Fruit fly (Drosophila melanogaster) whole organism, embryonic: Measurements from ENCODE around the gene CG11668.

Experiments
- Asciz ChIP-seq: fragments of 200-800 bp; sonication (Bioruptor generic); optimal IDR thresholded peaks from 2 replicates; lab custom pipeline; 2017; ENCODE audit warnings: missing biosample characterization, mild to moderate bottlenecking, missing genetic modification characterization, missing genetic modification reagents
- B-H2 ChIP-seq: fragments of 200-800 bp; sonication (Bioruptor generic); optimal IDR thresholded peaks from 2 replicates; lab custom pipeline; 2018; ENCODE audit warnings: missing biosample characterization, mild to moderate bottlenecking, missing genetic modification characterization
- BtbVII ChIP-seq: fragments of 200-800 bp; sonication (Bioruptor generic); optimal IDR thresholded peaks from 3 replicates; lab custom pipeline; 2017; ENCODE audit warnings: missing biosample characterization, mild to moderate bottlenecking, missing genetic modification characterization
- CG10267 ChIP-seq: fragments of 200-800 bp; sonication (Bioruptor generic); optimal IDR thresholded peaks from 2 replicates; lab custom pipeline; 2018; ENCODE audit warnings: missing biosample characterization, mild to moderate bottlenecking, missing genetic modification characterization, moderate library complexity
- CG11504 ChIP-seq: fragments of 200-800 bp; sonication (Bioruptor generic); optimal IDR thresholded peaks from 3 replicates; lab custom pipeline; 2019; ENCODE audit warnings: missing biosample characterization, mild to moderate bottlenecking, missing genetic modification characterization, moderate library complexity
- CG12104 ChIP-seq: fragments of 200-800 bp; sonication (Bioruptor generic); optimal IDR thresholded peaks from 3 replicates; lab custom pipeline; 2016; ENCODE audit warnings: missing biosample characterization, missing genetic modification characterization
- CG12155 ChIP-seq: fragments of 200-800 bp; sonication (Bioruptor generic); optimal IDR thresholded peaks from 3 replicates; lab custom pipeline; 2016; ENCODE audit warnings: missing biosample characterization, missing genetic modification characterization
- CG13296 ChIP-seq: fragments of 200-800 bp; sonication (Bioruptor generic); optimal IDR thresholded peaks from 3 replicates; lab custom pipeline; 2018; ENCODE audit warnings: missing biosample characterization, mild to moderate bottlenecking, missing genetic modification characterization
- CG15011 ChIP-seq: fragments of 200-800 bp; sonication (Bioruptor generic); optimal IDR thresholded peaks from 3 replicates; lab custom pipeline; 2018; ENCODE audit warnings: missing biosample characterization, mild to moderate bottlenecking, missing genetic modification characterization
- CG1647 ChIP-seq: fragments of 200-800 bp; sonication (Bioruptor generic); optimal IDR thresholded peaks from 3 replicates; lab custom pipeline; 2016; ENCODE audit warnings: missing biosample characterization, missing genetic modification characterization
- CG18011 ChIP-seq: fragments of 200-800 bp; sonication (Bioruptor generic); optimal IDR thresholded peaks from 2 replicates; lab custom pipeline; 2017; ENCODE audit warnings: missing biosample characterization, missing genetic modification characterization, mild to moderate bottlenecking, moderate library complexity, missing genotype
- CG2199 ChIP-seq: fragments of 200-800 bp; sonication (Bioruptor generic); IDR thresholded peaks from 3 replicates; pipeline ENCODE4 v1.3.6; 2022; ENCODE audit warnings: missing biosample characterization, missing genetic modification characterization
- CG7745 ChIP-seq: fragments of 200-800 bp; sonication (Bioruptor generic); optimal IDR thresholded peaks from 2 replicates; lab custom pipeline; 2018; ENCODE audit warnings: missing biosample characterization, mild to moderate bottlenecking, missing genetic modification characterization, moderate library complexity
- CG7963 ChIP-seq: fragments of 200-800 bp; sonication (Bioruptor generic); IDR thresholded peaks from 3 replicates; pipeline ENCODE4 v1.3.6; 2022; ENCODE audit warnings: missing biosample characterization, missing genetic modification characterization; ENCODE audit not compliant: partially characterized antibody
- D19A ChIP-seq: fragments of 200-800 bp; optimal IDR thresholded peaks from 3 replicates; lab custom pipeline; 2019; ENCODE audit warnings: missing biosample characterization, mild to moderate bottlenecking, missing genetic modification characterization, moderate library complexity
- Doc3 ChIP-seq: fragments of 200-800 bp; sonication (Bioruptor generic); IDR thresholded peaks from 3 replicates; pipeline ENCODE4 v1.3.6; 2022; ENCODE audit warnings: missing biosample characterization, missing genetic modification characterization; ENCODE audit not compliant: partially characterized antibody
- Eip74EF ChIP-seq, 2 experiments: fragments of 200-800 bp in 1 of 2; fragments of >200 bp in 1 of 2; sonication (Bioruptor generic) in 1 of 2; optimal IDR thresholded peaks; 2 replicates each; lab custom pipeline; 2017 to 2019; ENCODE audit warnings: missing biosample characterization in 2 of 2, missing genetic modification characterization in 2 of 2, mild to moderate bottlenecking in 1 of 2, moderate library complexity in 1 of 2
- Hand ChIP-seq: fragments of 200-800 bp; sonication (Bioruptor generic); optimal IDR thresholded peaks from 2 replicates; lab custom pipeline; 2017; ENCODE audit warnings: mild to moderate bottlenecking, missing biosample characterization, missing genetic modification reagents, missing genetic modification characterization
- HmgD ChIP-seq: fragments of 200-800 bp; sonication (Bioruptor generic); optimal IDR thresholded peaks from 3 replicates; lab custom pipeline; 2016; ENCODE audit warnings: missing biosample characterization, missing genetic modification characterization
- Myb ChIP-seq: fragments of 200-800 bp; sonication (Bioruptor generic); optimal IDR thresholded peaks from 2 replicates; lab custom pipeline; 2016; ENCODE audit warnings: missing biosample characterization, missing genetic modification characterization
- Oaz ChIP-seq: fragments of 200-800 bp; sonication (Bioruptor generic); IDR thresholded peaks from 2 replicates; pipeline ENCODE4 v1.3.6; 2022; ENCODE audit warnings: missing biosample characterization, missing genetic modification characterization
- Poxn ChIP-seq: fragments of 200-800 bp; sonication (Bioruptor generic); IDR thresholded peaks from 2 replicates; pipeline ENCODE4 v1.3.6; 2022; ENCODE audit warnings: missing biosample characterization, missing genetic modification characterization
- Ravus ChIP-seq: fragments of 200-800 bp; sonication (Bioruptor generic); IDR thresholded peaks from 2 replicates; pipeline ENCODE4 v1.3.6; 2022; ENCODE audit warnings: missing biosample characterization, missing genetic modification characterization
- Spps ChIP-seq: fragments of 200-800 bp; sonication (Bioruptor generic); optimal IDR thresholded peaks from 2 replicates; lab custom pipeline; 2018; ENCODE audit warnings: missing biosample characterization, mild to moderate bottlenecking, missing genetic modification characterization
- Stat92E ChIP-seq, 3 experiments: fragments of >200 bp in 2 of 3; fragments of 200-800 bp in 1 of 3; sonication (Bioruptor generic) in 1 of 3; optimal IDR thresholded peaks; 2 replicates each; lab custom pipeline; 2017 to 2019; ENCODE audit warnings: missing biosample characterization in 3 of 3, missing genetic modification characterization in 3 of 3, mild to moderate bottlenecking in 1 of 3, moderate library complexity in 1 of 3
- abd-A ChIP-seq: fragments of 200-800 bp; sonication (Bioruptor generic); optimal IDR thresholded peaks from 3 replicates; lab custom pipeline; 2019; ENCODE audit warnings: missing biosample characterization, mild to moderate bottlenecking, missing genetic modification characterization, moderate library complexity
- ac ChIP-seq: fragments of 200-800 bp; sonication (Bioruptor generic); optimal IDR thresholded peaks from 3 replicates; lab custom pipeline; 2017; ENCODE audit warnings: missing biosample characterization, mild to moderate bottlenecking, missing genetic modification characterization
- ato ChIP-seq: fragments of 200-800 bp; sonication (Bioruptor generic); IDR thresholded peaks from 2 replicates; pipeline ENCODE4 v1.3.6; 2022; ENCODE audit warnings: missing biosample characterization, missing genetic modification characterization; ENCODE audit not compliant: partially characterized antibody
- bab2 ChIP-seq: fragments of 200-800 bp; sonication (Bioruptor generic); optimal IDR thresholded peaks from 2 replicates; lab custom pipeline; 2016; ENCODE audit warnings: missing biosample characterization, missing genetic modification characterization
- cad ChIP-seq: fragments of >200 bp; optimal IDR thresholded peaks from 2 replicates; lab custom pipeline; 2017; ENCODE audit warnings: missing biosample characterization, missing genetic modification characterization
- cas ChIP-seq: fragments of 200-800 bp; sonication (Bioruptor generic); IDR thresholded peaks from 2 replicates; pipeline ENCODE4 v1.3.6; 2022; ENCODE audit warnings: missing biosample characterization, missing genetic modification characterization
- cato ChIP-seq: fragments of 200-800 bp; sonication (Bioruptor generic); optimal IDR thresholded peaks from 2 replicates; lab custom pipeline; 2016; ENCODE audit warnings: missing biosample characterization, missing genetic modification characterization, borderline replicate concordance
- disco-r ChIP-seq: fragments of 200-800 bp; sonication (Bioruptor generic); optimal IDR thresholded peaks from 2 replicates; lab custom pipeline; 2016; ENCODE audit warnings: missing biosample characterization, missing genetic modification characterization
- eve ChIP-seq, 2 experiments: fragments of >200 bp; optimal IDR thresholded peaks; 2 replicates each; lab custom pipeline; 2017; ENCODE audit warnings: missing biosample characterization in 2 of 2, missing genetic modification characterization in 2 of 2
- fd64A ChIP-seq: fragments of 200-800 bp; sonication (Bioruptor generic); optimal IDR thresholded peaks from 3 replicates; lab custom pipeline; 2018; ENCODE audit warnings: missing biosample characterization, mild to moderate bottlenecking, missing genetic modification characterization
- fru ChIP-seq: fragments of >200 bp; optimal IDR thresholded peaks from 2 replicates; lab custom pipeline; 2017
- her ChIP-seq: fragments of 200-800 bp; sonication (Bioruptor generic); optimal IDR thresholded peaks from 2 replicates; lab custom pipeline; 2016; ENCODE audit warnings: missing biosample characterization, missing genetic modification characterization
- jumu ChIP-seq: fragments of 200-800 bp; sonication (Bioruptor generic); optimal IDR thresholded peaks from 3 replicates; lab custom pipeline; 2016; ENCODE audit warnings: missing biosample characterization, missing genetic modification characterization
- lilli ChIP-seq: fragments of 200-800 bp; sonication (Bioruptor generic); optimal IDR thresholded peaks from 3 replicates; lab custom pipeline; 2016; ENCODE audit warnings: missing biosample characterization, missing genetic modification characterization
- mam ChIP-seq: fragments of 200-800 bp; sonication (Bioruptor generic); optimal IDR thresholded peaks from 3 replicates; lab custom pipeline; 2016; ENCODE audit warnings: missing biosample characterization, missing genetic modification characterization
- mirr ChIP-seq: fragments of 200-800 bp; sonication (Bioruptor generic); optimal IDR thresholded peaks from 3 replicates; lab custom pipeline; 2018; ENCODE audit warnings: missing biosample characterization, mild to moderate bottlenecking, missing genetic modification characterization
- pita ChIP-seq: fragments of 200-800 bp; sonication (Bioruptor generic); optimal IDR thresholded peaks from 2 replicates; lab custom pipeline; 2017; ENCODE audit warnings: missing biosample characterization, mild to moderate bottlenecking, missing genetic modification characterization
- prd ChIP-seq, 3 experiments: fragments of >200 bp in 2 of 3; fragments of 200-800 bp in 1 of 3; sonication (Bioruptor generic) in 1 of 3; optimal IDR thresholded peaks in 2 of 3; IDR thresholded peaks in 1 of 3; 2 replicates in 2 of 3; 3 replicates in 1 of 3; pipeline versions ENCODE4 v1.3.6 to Lab custom; 2017 to 2022; ENCODE audit warnings: missing biosample characterization in 1 of 3, missing genetic modification characterization in 1 of 3
- ranshi ChIP-seq: fragments of 200-800 bp; sonication (Bioruptor generic); IDR thresholded peaks from 2 replicates; pipeline ENCODE4 v1.3.6; 2022; ENCODE audit warnings: missing biosample characterization, missing genetic modification characterization
- repo ChIP-seq: fragments of 200-800 bp; sonication (Bioruptor generic); optimal IDR thresholded peaks from 2 replicates; lab custom pipeline; 2016; ENCODE audit warnings: missing biosample characterization, missing genetic modification characterization
- slp2 ChIP-seq: fragments of 200-800 bp; sonication (Bioruptor generic); optimal IDR thresholded peaks from 2 replicates; lab custom pipeline; 2016; ENCODE audit warnings: missing biosample characterization, missing genetic modification characterization
- sug ChIP-seq: fragments of 200-800 bp; optimal IDR thresholded peaks from 2 replicates; lab custom pipeline; 2019; ENCODE audit warnings: missing biosample characterization, mild to moderate bottlenecking, missing genetic modification characterization, moderate library complexity
- tio ChIP-seq: fragments of 200-800 bp; sonication (Bioruptor generic); optimal IDR thresholded peaks from 2 replicates; lab custom pipeline; 2017; ENCODE audit warnings: missing biosample characterization, missing genetic modification characterization, inconsistent platforms
- toy ChIP-seq: fragments of 200-800 bp; sonication (Bioruptor generic); IDR thresholded peaks from 2 replicates; pipeline ENCODE4 v1.3.6; 2022; ENCODE audit warnings: missing biosample characterization, missing genetic modification characterization
- unpg ChIP-seq: fragments of 200-800 bp; sonication (Bioruptor generic); optimal IDR thresholded peaks from 3 replicates; lab custom pipeline; 2018; ENCODE audit warnings: missing biosample characterization, mild to moderate bottlenecking, missing genetic modification characterization, moderate library complexity
- zen2 ChIP-seq: fragments of 200-800 bp; sonication (Bioruptor generic); IDR thresholded peaks from 3 replicates; pipeline ENCODE4 v1.3.6; 2022; ENCODE audit warnings: missing biosample characterization, missing genetic modification characterization; ENCODE audit not compliant: partially characterized antibody

Gene CG11668

DNA sequence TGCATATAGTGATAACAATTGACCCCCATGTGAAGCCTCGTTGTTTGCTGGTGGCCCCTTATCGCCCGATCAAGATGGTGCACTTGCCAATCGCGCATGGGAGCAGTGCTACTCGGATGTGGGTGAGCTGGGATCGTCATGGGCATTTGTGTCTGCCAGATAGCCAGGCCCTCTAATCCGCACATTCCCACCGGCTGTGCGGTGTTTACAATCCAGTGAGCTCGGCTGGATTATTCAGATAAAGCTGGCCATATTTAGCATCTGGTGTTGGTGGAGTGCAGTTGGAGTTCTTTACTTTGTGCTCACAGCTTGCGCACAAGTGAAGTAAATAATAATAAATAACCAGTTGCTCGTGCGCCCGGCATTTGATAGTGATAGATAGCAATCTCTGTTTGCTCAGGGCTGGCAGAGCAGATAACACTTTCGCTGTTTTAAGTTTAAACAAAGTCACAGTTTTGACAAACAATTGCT, 5.2 kb upstream of the CG11668 start (continued):
- TF ChIP-seq eve (GFP tag; optimal IDR thresholded peaks at IDR 0.05; lab: Kevin White, UChicago) (no peak), tio (no peak), ranshi (GFP tag; lab: Robert Waterston, UW) (no peak; the same call in 1 of the 2 replicates), abd-A (tag; lab: Kevin White, UChicago) (no peak), bab2 (GFP tag; lab: Kevin White, UChicago) (peak; percentile 37), disco-r (GFP tag; lab: Kevin White, UChicago) (no peak), cad (GFP tag; lab: Kevin White, UChicago) (no peak), CG7745 (tag; lab: Kevin White, UChicago) (no peak), ato (GFP tag; lab: Robert Waterston, UW) (no peak), Asciz (GFP tag; lab: Kevin White, UChicago) (peak; percentile 80), HmgD (GFP tag; lab: Kevin White, UChicago) (no peak), Ravus (no peak), Hand (GFP tag; lab: Kevin White, UChicago) (no peak), CG11504 (tag; lab: Kevin White, UChicago) (no peak), CG13296 (GFP tag; lab: Kevin White, UChicago) (no peak), Doc3 (GFP tag; lab: Robert Waterston, UW) (no peak), CG2199 (GFP tag; lab: Robert Waterston, UW) (no peak), Stat92E (GFP tag; optimal IDR thresholded peaks at IDR 0.05; lab: Kevin White, UChicago) (no peak), mirr (GFP tag; lab: Kevin White, UChicago) (no peak), cas (GFP tag; lab: Robert Waterston, UW) (no peak), D19A (tag; lab: Kevin White, UChicago) (no peak), cato (GFP tag; lab: Kevin White, UChicago) (no peak), Oaz (GFP tag; lab: Robert Waterston, UW) (no peak), lilli (no peak), unpg (GFP tag; lab: Kevin White, UChicago) (no peak), CG15011 (GFP tag; lab: Kevin White, UChicago) (no peak), CG12155 (GFP tag; lab: Kevin White, UChicago) (no peak), Poxn (no peak), CG10267 (tag; lab: Kevin White, UChicago) (no peak), her (GFP tag; lab: Kevin White, UChicago) (no peak), CG7963 (GFP tag; lab: Robert Waterston, UW) (no peak), prd (optimal IDR thresholded peaks at IDR 0.05; lab: Kevin White, UChicago) (no peak), prd (GFP tag; IDR thresholded peaks at IDR 0.05; lab: Robert Waterston, UW) (no peak), ac (GFP tag; lab: Kevin White, UChicago) (peak; percentile 7), CG12104 (GFP tag; lab: Kevin White, UChicago) (peak; percentile 45), pita (GFP tag; lab: Kevin White, UChicago) (no peak), jumu (no peak), zen2 (no peak), CG18011 (GFP tag; lab: Kevin White, UChicago) (no peak), fru (lab: Kevin White, UChicago) (no peak), repo (GFP tag; lab: Kevin White, UChicago) (no peak), mam (GFP tag; lab: Kevin White, UChicago) (no peak), Myb (GFP tag; lab: Kevin White, UChicago) (no peak), slp2 (no peak), CG1647 (GFP tag; lab: Kevin White, UChicago) (peak; percentile 5), sug (tag; lab: Kevin White, UChicago) (peak; percentile 96), Eip74EF (GFP tag; optimal IDR thresholded peaks at IDR 0.05; lab: Kevin White, UChicago) (no peak), toy (GFP tag; lab: Robert Waterston, UW) (no peak), fd64A (GFP tag; lab: Kevin White, UChicago) (peak; percentile 78), BtbVII (peak; percentile 36), B-H2 (no peak), Spps (tag; lab: Kevin White, UChicago) (peak; percentile 1)
